Worm (Caenorhabditis elegans): ENCODE results near the gene srh-99.

DNA sequence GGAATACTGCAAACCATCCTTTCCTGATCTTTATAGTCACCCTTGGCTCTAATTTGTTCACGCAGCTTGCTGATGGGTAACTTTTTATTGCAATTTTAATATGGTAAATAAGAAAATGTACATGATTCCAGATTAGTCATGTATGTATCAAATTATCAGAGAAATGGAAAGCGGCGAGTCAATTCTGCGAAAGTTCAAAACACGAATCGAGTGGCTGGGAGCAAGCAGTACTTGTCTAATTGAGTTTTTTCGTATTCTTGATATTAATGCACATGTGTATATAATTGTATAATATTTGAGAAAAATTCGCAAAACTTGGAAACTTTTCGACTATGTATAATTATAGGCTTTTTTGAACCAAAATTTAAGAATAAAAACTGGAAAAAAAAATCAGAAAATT lies 42.7 kb upstream of the srh-99 start, which contains the start of gene T24E12.12:
- TF ChIP-seq ztf-4 (tag; optimal IDR thresholded peaks at IDR 0.05), result no peak
- no peak for TF ChIP-seq aly-2 (tag; optimal IDR thresholded peaks at IDR 0.05)
- TF ChIP-seq tbx-2 (tag; optimal IDR thresholded peaks at IDR 0.05), result no peak
- TF ChIP-seq nhr-77 (tag; optimal IDR thresholded peaks at IDR 0.05), result no peak
- no peak for TF ChIP-seq nhr-237 (tag; optimal IDR thresholded peaks at IDR 0.05)
- TF ChIP-seq nfya-1 (tag; optimal IDR thresholded peaks at IDR 0.05; ENCODE audit: insufficient read depth), result no peak
- no peak for TF ChIP-seq unc-39 (tag; optimal IDR thresholded peaks at IDR 0.05)
